Fruit fly (Drosophila melanogaster): ENCODE measurements around the gene Mnt.

Mnt gene

DNA sequence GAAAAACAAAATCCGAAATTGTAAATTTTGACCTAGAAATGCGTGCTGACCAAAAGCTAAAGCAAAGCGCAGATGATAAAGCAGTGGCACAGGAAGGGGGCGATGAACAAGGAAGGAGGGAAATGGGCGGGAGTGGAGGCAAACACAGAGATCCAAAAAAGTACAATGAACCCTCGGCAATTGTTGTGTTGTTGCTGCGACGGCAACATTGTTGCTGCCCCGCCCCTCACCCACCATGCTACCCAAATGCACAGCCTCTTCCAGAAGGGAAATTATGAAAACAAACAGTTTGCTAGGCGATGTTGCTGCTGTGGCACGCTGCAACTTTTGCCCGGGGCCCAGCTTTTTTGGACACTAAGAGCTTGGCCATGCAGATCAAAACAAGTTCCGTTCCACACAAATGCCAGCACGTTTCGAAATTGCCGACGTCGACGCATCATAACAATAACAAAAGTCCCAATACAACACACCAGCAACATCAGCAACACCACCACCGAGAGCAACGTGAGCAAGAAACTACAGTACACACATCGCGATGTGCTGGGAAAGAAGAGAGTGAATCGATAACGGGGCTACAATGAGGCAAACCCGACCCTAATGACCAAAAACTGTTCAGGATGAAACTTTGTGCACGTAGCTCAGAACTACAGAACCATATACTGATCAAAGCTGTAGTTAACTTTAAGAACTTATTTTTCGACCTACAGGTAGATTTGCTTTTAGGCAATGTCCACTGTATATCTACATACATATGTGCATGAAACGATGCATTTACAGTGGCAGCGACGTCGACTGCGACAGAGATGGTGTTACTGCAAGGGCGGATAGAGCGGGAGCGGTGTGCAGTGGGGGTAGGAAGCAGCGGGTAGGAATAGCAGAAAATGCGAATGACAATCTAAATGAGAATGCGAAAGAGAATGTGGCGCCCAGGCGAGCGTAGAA, 15.1 kb downstream of the Mnt start (continued):
- TF ChIP-seq Spps (tag; optimal IDR thresholded peaks at IDR 0.05): peak; percentile 59
- TF ChIP-seq CG13624 (GFP tag; optimal IDR thresholded peaks at IDR 0.05): peak; percentile 10
- peak; percentile 24 for TF ChIP-seq CG31365 (tag; optimal IDR thresholded peaks at IDR 0.05)
- TF ChIP-seq CG11560 (tag; IDR thresholded peaks at IDR 0.05): no peak
- TF ChIP-seq Trl (optimal IDR thresholded peaks at IDR 0.05): peak; percentile 44 to 62
- TF ChIP-seq Trl (GFP tag; optimal IDR thresholded peaks at IDR 0.05): peak; percentile 39
- TF ChIP-seq Sry-δ (GFP tag; optimal IDR thresholded peaks at IDR 0.05): no peak
- peak; percentile 67 for TF ChIP-seq CG12219 (GFP tag; optimal IDR thresholded peaks at IDR 0.05)
- TF ChIP-seq bigmax (GFP tag; optimal IDR thresholded peaks at IDR 0.05): no peak
- TF ChIP-seq tgo (GFP tag; IDR thresholded peaks at IDR 0.05): peak; percentile 66
- TF ChIP-seq sna (GFP tag; IDR thresholded peaks at IDR 0.05; ENCODE audit: partially characterized antibody): no peak
- peak; percentile 49 for TF ChIP-seq CG1792 (GFP tag; optimal IDR thresholded peaks at IDR 0.05)
- TF ChIP-seq CG7372 (GFP tag; IDR thresholded peaks at IDR 0.05): no peak
- no peak for TF ChIP-seq CG9797 (GFP tag; optimal IDR thresholded peaks at IDR 0.05)
- peak; percentile 74 for TF ChIP-seq sisA (GFP tag; IDR thresholded peaks at IDR 0.05)
- TF ChIP-seq CG9215 (GFP tag; IDR thresholded peaks at IDR 0.05): no peak
- TF ChIP-seq lbe (GFP tag; optimal IDR thresholded peaks at IDR 0.05): peak; percentile 17
- TF ChIP-seq grn (GFP tag; optimal IDR thresholded peaks at IDR 0.05): no peak
- peak; percentile 72 for TF ChIP-seq CoRest (tag; optimal IDR thresholded peaks at IDR 0.05)
- no peak for TF ChIP-seq rib (GFP tag; IDR thresholded peaks at IDR 0.05)
- TF ChIP-seq CG30020 (tag; optimal IDR thresholded peaks at IDR 0.05): peak; percentile 30
- TF ChIP-seq dmrt99B (tag; optimal IDR thresholded peaks at IDR 0.05): peak; percentile 85
- TF ChIP-seq CG7357 (GFP tag; IDR thresholded peaks at IDR 0.05): peak; percentile 29; the same call in 1 of the 3 replicates
- peak; percentile 84 for TF ChIP-seq ci (GFP tag; IDR thresholded peaks at IDR 0.05)
- peak; percentile 31 for TF ChIP-seq fu2 (GFP tag; optimal IDR thresholded peaks at IDR 0.05)
- TF ChIP-seq Pdp1 (GFP tag; optimal IDR thresholded peaks at IDR 0.05): peak; percentile 42 to 62
- no peak for TF ChIP-seq CG10543 (GFP tag; optimal IDR thresholded peaks at IDR 0.05)
- peak; percentile 73 for TF ChIP-seq Ssrp (tag; optimal IDR thresholded peaks at IDR 0.05)
- TF ChIP-seq chif (GFP tag; optimal IDR thresholded peaks at IDR 0.05): peak; percentile 54 to 76
- TF ChIP-seq CG3847 (GFP tag; IDR thresholded peaks at IDR 0.05): peak; percentile 30; the same call in 1 of the 2 replicates
- TF ChIP-seq CG31441 (GFP tag; IDR thresholded peaks at IDR 0.05): peak; percentile 83
- TF ChIP-seq knrl (GFP tag; IDR thresholded peaks at IDR 0.05; ENCODE audit: partially characterized antibody): no peak; the same call in 2 of the 3 replicates
- TF ChIP-seq fd96Cb (tag; optimal IDR thresholded peaks at IDR 0.05): peak; percentile 80
- TF ChIP-seq D19A (tag; optimal IDR thresholded peaks at IDR 0.05): peak; percentile 71
- TF ChIP-seq nerfin-1 (tag; optimal IDR thresholded peaks at IDR 0.05): peak; percentile 73
- peak; percentile 37 for TF ChIP-seq CG8290 (GFP tag; optimal IDR thresholded peaks at IDR 0.05)
- TF ChIP-seq CG8290 (tag; optimal IDR thresholded peaks at IDR 0.05): peak in 1 of 2 experiments; percentile 68
- TF ChIP-seq mam (GFP tag; optimal IDR thresholded peaks at IDR 0.05): peak; percentile 12
- TF ChIP-seq CG15601 (tag; optimal IDR thresholded peaks at IDR 0.05): peak; percentile 77
- peak; percentile 67 for TF ChIP-seq Xbp1 (GFP tag; optimal IDR thresholded peaks at IDR 0.05)
- TF ChIP-seq dimm (GFP tag; IDR thresholded peaks at IDR 0.05): no peak
- peak; percentile 74 for TF ChIP-seq CG2875 (GFP tag; optimal IDR thresholded peaks at IDR 0.05)
- no peak for TF ChIP-seq eyg (GFP tag; optimal IDR thresholded peaks at IDR 0.05)
- no peak for TF ChIP-seq fd102C (GFP tag; optimal IDR thresholded peaks at IDR 0.05)
- no peak for TF ChIP-seq zfh2 (GFP tag; optimal IDR thresholded peaks at IDR 0.05)
- TF ChIP-seq CG10267 (tag; optimal IDR thresholded peaks at IDR 0.05): peak; percentile 63
- TF ChIP-seq CG32767 (GFP tag; IDR thresholded peaks at IDR 0.05): peak; percentile 60; the same call in 1 of the 2 replicates
- no peak for TF ChIP-seq amos (GFP tag; IDR thresholded peaks at IDR 0.05; ENCODE audit: partially characterized antibody)
- peak; percentile 40 for TF ChIP-seq Mad (GFP tag; optimal IDR thresholded peaks at IDR 0.05)
